Worm (Caenorhabditis elegans) whole organism, L1 larva: ENCODE results near the gene T11F9.21.
A peak's percentile ranks its signal among the peaks of the same experiment; 100 is the strongest.

Experiments used
- C04F5.9 ChIP-seq: sonication (generic microtip); optimal IDR thresholded peaks from 2 replicates; lab custom pipeline; 2016; ENCODE audit warnings: missing genetic modification characterization, missing compliant biosample characterization
- C16A3.4 ChIP-seq: fragments of 150-350 bp; optimal IDR thresholded peaks from 2 replicates; lab custom pipeline; 2014; ENCODE audit warnings: missing biosample characterization, missing genetic modification characterization
- C34B4.2 ChIP-seq: sonication (generic microtip); optimal IDR thresholded peaks from 2 replicates; lab custom pipeline; 2017; ENCODE audit warnings: mild to moderate bottlenecking, missing genetic modification characterization, missing compliant biosample characterization
- Y116A8C.19 ChIP-seq: sonication (generic microtip); optimal IDR thresholded peaks from 2 replicates; lab custom pipeline; 2016; ENCODE audit warnings: missing compliant biosample characterization, missing genetic modification characterization, borderline replicate concordance
- alr-1 ChIP-seq: fragments of 200-800 bp; sonication (Bioruptor generic); optimal IDR thresholded peaks from 2 replicates; lab custom pipeline; 2018; ENCODE audit warnings: borderline replicate concordance, mild to moderate bottlenecking, missing genetic modification characterization, missing compliant biosample characterization
- blmp-1 ChIP-seq: fragments of 150-350 bp; optimal IDR thresholded peaks from 2 replicates; lab custom pipeline; 2014; ENCODE audit warnings: missing biosample characterization, missing genetic modification characterization
- ceh-88 ChIP-seq: fragments of 200-800 bp; sonication (Bioruptor generic); IDR thresholded peaks from 2 replicates; pipeline ENCODE4 v1.3.6; 2022; ENCODE audit warnings: missing genetic modification characterization, missing compliant biosample characterization
- dpl-1 ChIP-seq, 3 experiments: fragments of 150-350 bp in 2 of 3; sonication (generic microtip) in 1 of 3; optimal IDR thresholded peaks; 2 replicates each; lab custom pipeline; 2014 to 2017; ENCODE audit warnings: missing biosample characterization in 3 of 3, missing genetic modification characterization in 3 of 3, missing genetic modification reagents in 3 of 3
- dsc-1 ChIP-seq: sonication (generic microtip); optimal IDR thresholded peaks from 2 replicates; lab custom pipeline; 2016; ENCODE audit warnings: mild to moderate bottlenecking, missing genetic modification characterization, missing compliant biosample characterization
- efl-1 ChIP-seq, 4 experiments: fragments of 150-350 bp; optimal IDR thresholded peaks in 3 of 4; peaks in 1 of 4; 1 replicate in 1 of 4; 2 replicates in 3 of 4; lab custom pipeline; 2014; ENCODE audit warnings: missing biosample characterization in 2 of 4, missing genetic modification characterization in 2 of 4, missing genetic modification reagents in 2 of 4
- efl-3 ChIP-seq: fragments of 200-800 bp; sonication (Bioruptor generic); optimal IDR thresholded peaks from 2 replicates; lab custom pipeline; 2018; ENCODE audit warnings: mild to moderate bottlenecking, missing genetic modification characterization, missing compliant biosample characterization
- egl-13 ChIP-seq: sonication (generic microtip); optimal IDR thresholded peaks from 2 replicates; lab custom pipeline; 2016; ENCODE audit warnings: missing genotype, missing genetic modification reagents, missing genetic modification characterization, missing compliant biosample characterization
- egl-27 ChIP-seq, 2 experiments: fragments of 150-350 bp in 1 of 2; sonication (generic microtip); optimal IDR thresholded peaks; 3 replicates each; lab custom pipeline; 2017 to 2018; ENCODE audit warnings: missing biosample characterization in 2 of 2, missing genetic modification characterization in 2 of 2, missing genetic modification reagents in 2 of 2
- ets-5 ChIP-seq: fragments of 200-800 bp; sonication (Bioruptor generic); IDR thresholded peaks from 2 replicates; pipeline ENCODE4 v1.3.6; 2022; ENCODE audit warnings: missing genetic modification characterization, missing compliant biosample characterization
- fkh-10 ChIP-seq: sonication (generic microtip); optimal IDR thresholded peaks from 2 replicates; lab custom pipeline; 2017; ENCODE audit warnings: missing biosample characterization, missing genetic modification reagents, missing genetic modification characterization
- fkh-4 ChIP-seq: sonication (generic microtip); optimal IDR thresholded peaks from 2 replicates; lab custom pipeline; 2016; ENCODE audit warnings: missing compliant biosample characterization, missing genetic modification characterization, borderline replicate concordance
- fos-1 ChIP-seq: fragments of 150-350 bp; optimal IDR thresholded peaks from 2 replicates; lab custom pipeline; 2014; ENCODE audit warnings: missing biosample characterization, missing genetic modification characterization
- hlh-17 ChIP-seq: fragments of 200-800 bp; sonication (Bioruptor generic); optimal IDR thresholded peaks from 2 replicates; lab custom pipeline; 2018; ENCODE audit warnings: missing genetic modification characterization, mild to moderate bottlenecking, missing compliant biosample characterization, moderate library complexity, borderline replicate concordance
- isw-1 ChIP-seq: fragments of 200-800 bp; sonication (Bioruptor generic); IDR thresholded peaks from 2 replicates; pipeline ENCODE4 v1.3.6; 2022; ENCODE audit warnings: missing genetic modification characterization, missing compliant biosample characterization
- jun-1 ChIP-seq: fragments of 150-350 bp; optimal IDR thresholded peaks from 2 replicates; lab custom pipeline; 2014; ENCODE audit warnings: missing biosample characterization, missing genetic modification reagents, missing genetic modification characterization
- lin-13 ChIP-seq: fragments of 150-350 bp; optimal IDR thresholded peaks from 2 replicates; lab custom pipeline; 2014; ENCODE audit warnings: missing biosample characterization, missing genetic modification reagents, missing genetic modification characterization
- lin-14 ChIP-seq: fragments of 200-800 bp; sonication (Bioruptor generic); optimal IDR thresholded peaks from 2 replicates; lab custom pipeline; 2018; ENCODE audit warnings: mild to moderate bottlenecking, missing genetic modification characterization, moderate library complexity, missing compliant biosample characterization
- lin-15B ChIP-seq: fragments of 150-350 bp; sonication (generic microtip); optimal IDR thresholded peaks from 3 replicates; lab custom pipeline; 2014; ENCODE audit warnings: missing biosample characterization, missing genetic modification characterization
- lin-35 ChIP-seq, 2 experiments: fragments of 150-350 bp; optimal IDR thresholded peaks; 2 replicates each; lab custom pipeline; 2014; ENCODE audit warnings: missing biosample characterization in 2 of 2, missing genetic modification characterization in 2 of 2, missing genetic modification reagents in 2 of 2
- lin-39 ChIP-seq: fragments of 150-350 bp; optimal IDR thresholded peaks from 2 replicates; lab custom pipeline; 2014; ENCODE audit warnings: missing biosample characterization, missing genetic modification reagents, missing genetic modification characterization
- mep-1 ChIP-seq: fragments of 150-350 bp; optimal IDR thresholded peaks from 2 replicates; lab custom pipeline; 2014; ENCODE audit warnings: missing biosample characterization, missing genetic modification characterization
- nhr-19 ChIP-seq: fragments of 200-800 bp; sonication (Bioruptor generic); conservative IDR thresholded peaks from 2 replicates; pipeline ENCODE4 v1.3.6; 2022; ENCODE audit warnings: missing genetic modification characterization, missing compliant biosample characterization
- nhr-20 ChIP-seq: sonication (generic microtip); optimal IDR thresholded peaks from 2 replicates; lab custom pipeline; 2016; ENCODE audit warnings: mild to moderate bottlenecking, missing genetic modification characterization, missing compliant biosample characterization
- nhr-237 ChIP-seq: fragments of 150-350 bp; optimal IDR thresholded peaks from 2 replicates; lab custom pipeline; 2014; ENCODE audit warnings: missing biosample characterization, missing genetic modification characterization
- nhr-28 ChIP-seq: fragments of 150-350 bp; optimal IDR thresholded peaks from 2 replicates; lab custom pipeline; 2014; ENCODE audit warnings: missing biosample characterization, missing genetic modification characterization
- nhr-47 ChIP-seq: sonication (generic microtip); optimal IDR thresholded peaks from 2 replicates; lab custom pipeline; 2016; ENCODE audit warnings: mild to moderate bottlenecking, missing genetic modification characterization, moderate library complexity, missing compliant biosample characterization
- nhr-71 ChIP-seq: sonication (generic microtip); optimal IDR thresholded peaks from 2 replicates; lab custom pipeline; 2016; ENCODE audit warnings: mild to moderate bottlenecking, missing genetic modification characterization, moderate library complexity, missing compliant biosample characterization
- nhr-76 ChIP-seq: sonication (generic microtip); optimal IDR thresholded peaks from 2 replicates; lab custom pipeline; 2017; ENCODE audit warnings: missing biosample characterization, missing genetic modification characterization
- pag-3 ChIP-seq: sonication (generic microtip); optimal IDR thresholded peaks from 2 replicates; lab custom pipeline; 2017; ENCODE audit warnings: missing genetic modification characterization, mild to moderate bottlenecking, missing compliant biosample characterization, antibody characterized with exemption, borderline replicate concordance; ENCODE audit not compliant: insufficient read depth
- pax-3 ChIP-seq: fragments of 200-800 bp; sonication (Bioruptor generic); optimal IDR thresholded peaks from 2 replicates; lab custom pipeline; 2018; ENCODE audit warnings: mild to moderate bottlenecking, missing genetic modification characterization, moderate library complexity, missing compliant biosample characterization
- pqm-1 ChIP-seq: sonication (generic microtip); optimal IDR thresholded peaks from 3 replicates; lab custom pipeline; 2017; ENCODE audit warnings: missing biosample characterization, missing genetic modification characterization
- skn-1 ChIP-seq: fragments of 150-350 bp; optimal IDR thresholded peaks from 2 replicates; lab custom pipeline; 2014; ENCODE audit warnings: missing biosample characterization, missing genetic modification characterization
- snpc-4 ChIP-seq: fragments of 150-350 bp; optimal IDR thresholded peaks from 2 replicates; lab custom pipeline; 2014; ENCODE audit warnings: missing biosample characterization, missing genetic modification characterization
- sox-4 ChIP-seq: sonication (generic microtip); optimal IDR thresholded peaks from 2 replicates; lab custom pipeline; 2016; ENCODE audit warnings: missing genetic modification characterization, missing compliant biosample characterization
- sptf-1 ChIP-seq: fragments of 150-350 bp; optimal IDR thresholded peaks from 2 replicates; lab custom pipeline; 2014; ENCODE audit warnings: missing biosample characterization, missing genetic modification characterization
- tbx-2 ChIP-seq: sonication (generic microtip); optimal IDR thresholded peaks from 2 replicates; lab custom pipeline; 2016; ENCODE audit warnings: missing genetic modification characterization, missing compliant biosample characterization
- tlp-1 ChIP-seq: fragments of 150-350 bp; optimal IDR thresholded peaks from 2 replicates; lab custom pipeline; 2014; ENCODE audit warnings: missing biosample characterization, missing genetic modification characterization
- unc-130 ChIP-seq: fragments of 150-350 bp; optimal IDR thresholded peaks from 2 replicates; lab custom pipeline; 2017; ENCODE audit warnings: missing biosample characterization, missing genetic modification characterization, inconsistent platforms
- unc-30 ChIP-seq: sonication (generic microtip); optimal IDR thresholded peaks from 2 replicates; lab custom pipeline; 2017; ENCODE audit warnings: missing biosample characterization, missing genetic modification characterization
- unc-86 ChIP-seq: sonication (generic microtip); optimal IDR thresholded peaks from 2 replicates; lab custom pipeline; 2016; ENCODE audit warnings: missing genetic modification characterization, missing compliant biosample characterization
- unc-98 ChIP-seq: fragments of 200-800 bp; sonication (Bioruptor generic); IDR thresholded peaks from 2 replicates; pipeline ENCODE4 v1.3.6; 2022; ENCODE audit warnings: missing genetic modification characterization, missing compliant biosample characterization
- xbp-1 ChIP-seq: sonication (generic microtip); optimal IDR thresholded peaks from 2 replicates; lab custom pipeline; 2016; ENCODE audit warnings: missing genetic modification characterization, missing compliant biosample characterization
- zag-1 ChIP-seq: fragments of 150-350 bp; optimal IDR thresholded peaks from 2 replicates; lab custom pipeline; 2014; ENCODE audit warnings: missing biosample characterization, missing genetic modification characterization
- zip-4 ChIP-seq: fragments of 200-800 bp; sonication (Bioruptor generic); optimal IDR thresholded peaks from 2 replicates; lab custom pipeline; 2018; ENCODE audit warnings: mild to moderate bottlenecking, missing genetic modification characterization, moderate library complexity, missing compliant biosample characterization
- ztf-4 ChIP-seq: fragments of 150-350 bp; optimal IDR thresholded peaks from 2 replicates; lab custom pipeline; 2014; ENCODE audit warnings: missing biosample characterization, missing genetic modification characterization

Gene T11F9.21

ce11 chrV:11520215-11520614 is 27.7 kb downstream of the T11F9.21 start, which contains the start of the genes C55A6.11 and C55A6.7:
Gene C55A6.11 (plus strand): TSS chrV:11520515.
Gene C55A6.7 (minus strand): TSS chrV:11520530.
- TF ChIP-seq lin-39 (tag; lab: Kevin White, UChicago): no peak

ce11 chrV:11521448-11521847 is 28.9 kb downstream of the T11F9.21 start, which contains the start of gene pafo-1:
Gene pafo-1 (plus strand): TSS chrV:11521703.
- TF ChIP-seq C16A3.4 (peak; percentile 82), Y116A8C.19 (no peak), pag-3 (peak; percentile 13), efl-3 (GFP tag; lab: Kevin White, UChicago) (peak; percentile 47), unc-98 (GFP tag; lab: Robert Waterston, UW) (no peak), C34B4.2 (tag; lab: Kevin White, UChicago) (peak; percentile 5), zag-1 (no peak), unc-86 (tag; lab: Kevin White, UChicago) (peak; percentile 89), dsc-1 (peak; percentile 94), nhr-20 (tag; lab: Kevin White, UChicago) (peak; percentile 92), unc-30 (tag; lab: Kevin White, UChicago) (no peak), fos-1 (tag; lab: Kevin White, UChicago) (peak; percentile 84), unc-130 (tag; lab: Kevin White, UChicago) (peak; percentile 91), nhr-47 (tag; lab: Kevin White, UChicago) (peak; percentile 95), lin-39 (tag; lab: Kevin White, UChicago) (peak; percentile 91), nhr-71 (tag; lab: Kevin White, UChicago) (peak; percentile 95), lin-14 (GFP tag; lab: Kevin White, UChicago) (peak; percentile 84), ets-5 (no peak), alr-1 (tag; lab: Kevin White, UChicago) (no peak), fkh-10 (GFP tag; lab: Kevin White, UChicago) (peak; percentile 71), skn-1 (tag; lab: Kevin White, UChicago) (peak; percentile 92), blmp-1 (tag; lab: Kevin White, UChicago) (peak; percentile 84), tlp-1 (tag; lab: Kevin White, UChicago) (no peak), ceh-88 (GFP tag; lab: Robert Waterston, UW) (peak; percentile 20; the same call in 1 of the 2 replicates), sptf-1 (no peak), mep-1 (tag; lab: Kevin White, UChicago) (peak; percentile 95), isw-1 (GFP tag; lab: Robert Waterston, UW) (peak; percentile 89), lin-35 (GFP tag; optimal IDR thresholded peaks at IDR 0.05; lab: Kevin White, UChicago) (peak; percentile 99), nhr-19 (peak; percentile 92), pax-3 (tag; lab: Kevin White, UChicago) (peak; percentile 62), fkh-4 (tag; lab: Kevin White, UChicago) (peak; percentile 28), hlh-17 (GFP tag; lab: Kevin White, UChicago) (no peak), lin-15B (peak; percentile 79), sox-4 (tag; lab: Kevin White, UChicago) (peak; percentile 81), efl-1 (optimal IDR thresholded peaks at IDR 0.05; lab: Kevin White, UChicago) (peak; percentile 98 to 99), efl-1 (GFP tag; optimal IDR thresholded peaks at IDR 0.05 in 1 of 2; lab: Kevin White, UChicago) (peak; percentile 99 to 100), ztf-4 (tag; lab: Kevin White, UChicago) (peak; percentile 49), nhr-237 (peak; percentile 35), lin-13 (peak; percentile 87), egl-13 (tag; lab: Kevin White, UChicago) (peak; percentile 77), zip-4 (GFP tag; lab: Kevin White, UChicago) (peak; percentile 80), egl-27 (tag; optimal IDR thresholded peaks at IDR 0.05; lab: Kevin White, UChicago) (peak in 1 of 2 experiments; percentile 43), jun-1 (peak; percentile 88), C04F5.9 (peak; percentile 58), nhr-28 (tag; lab: Kevin White, UChicago) (no peak), snpc-4 (peak; percentile 83), nhr-76 (tag; lab: Kevin White, UChicago) (peak; percentile 43), pqm-1 (tag; lab: Kevin White, UChicago) (no peak), xbp-1 (tag; lab: Kevin White, UChicago) (peak; percentile 90), dpl-1 (GFP tag; optimal IDR thresholded peaks at IDR 0.05; lab: Kevin White, UChicago) (peak; percentile 99), tbx-2 (tag; lab: Kevin White, UChicago) (peak; percentile 92)
